Worm (Caenorhabditis elegans) whole organism, midembryonic: ENCODE measurements around the gene F09E5.14.

Experiments used
- T22C8.4 ChIP-seq: fragments of 200-800 bp; sonication (Bioruptor generic); IDR thresholded peaks from 2 replicates; pipeline ENCODE4 v1.3.6; 2022; ENCODE audit warnings: missing genetic modification characterization, missing compliant biosample characterization
- klf-2 ChIP-seq: fragments of 200-800 bp; sonication (Bioruptor generic); conservative IDR thresholded peaks from 2 replicates; pipeline ENCODE4 v1.3.6; 2022; ENCODE audit warnings: missing genetic modification reagents, missing genetic modification characterization, missing compliant biosample characterization
- tab-1 ChIP-seq: fragments of 200-800 bp; sonication (Bioruptor generic); IDR thresholded peaks from 2 replicates; pipeline ENCODE4 v1.3.6; 2022; ENCODE audit warnings: missing genetic modification characterization, missing compliant biosample characterization
- ztf-29 ChIP-seq: fragments of 200-800 bp; sonication (Bioruptor generic); IDR thresholded peaks from 2 replicates; pipeline ENCODE4 v1.3.6; 2022; ENCODE audit warnings: missing genetic modification reagents, missing genetic modification characterization, missing compliant biosample characterization

DNA sequence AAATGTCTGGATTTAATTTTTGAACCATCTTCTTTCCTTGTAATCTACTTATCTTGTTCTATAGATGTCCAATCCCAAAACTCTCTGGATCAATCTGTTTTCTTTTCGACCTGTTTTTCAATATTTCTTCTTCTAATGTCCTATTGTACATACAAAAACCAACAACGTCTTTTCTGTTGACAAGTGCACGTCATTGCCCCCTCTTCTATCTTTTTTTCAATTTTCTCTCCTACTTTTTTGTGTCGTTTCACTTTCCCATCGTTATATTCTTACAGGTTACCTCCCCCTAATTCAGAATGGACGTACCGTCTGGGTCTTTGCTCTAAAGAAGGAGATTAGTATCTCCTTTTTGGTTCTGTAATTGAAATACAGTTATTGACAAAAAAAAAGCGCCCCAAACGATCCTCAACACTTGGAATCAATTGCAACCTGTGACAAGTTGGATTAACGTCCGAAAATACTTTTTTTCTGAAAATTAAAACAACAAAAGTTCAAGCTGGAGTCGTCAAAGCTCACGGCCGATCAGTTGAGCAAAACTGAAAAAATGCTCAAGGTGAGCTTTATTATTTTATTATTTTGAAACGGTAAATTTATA lies 21.8 kb downstream of the F09E5.14 start, which contains the start of gene vhp-1:
- TF ChIP-seq tab-1 (GFP tag; lab: Robert Waterston, UW) (no peak), ztf-29 (no peak), T22C8.4 (GFP tag; lab: Robert Waterston, UW) (no peak), klf-2 (GFP tag; lab: Robert Waterston, UW) (no peak)
